Worm (Caenorhabditis elegans): ENCODE results near the gene pgp-5.

DNA sequence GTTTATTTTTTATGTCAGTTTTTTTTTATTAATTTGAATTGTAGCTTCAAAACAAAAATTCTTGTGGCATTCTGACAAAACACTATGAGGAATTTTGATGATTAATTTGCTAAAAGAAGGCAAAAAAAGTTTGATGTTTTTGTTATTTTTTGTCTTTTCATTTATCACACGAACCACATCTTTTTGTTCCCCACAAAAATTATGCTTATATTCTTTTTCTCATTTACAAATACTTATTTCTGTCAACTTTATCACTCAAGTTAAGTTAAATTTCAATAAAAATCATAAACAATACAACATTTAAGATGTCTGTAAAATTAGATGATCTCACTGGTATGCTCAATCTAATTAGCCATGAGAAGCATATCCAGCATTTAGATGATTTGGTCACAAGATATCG, 29.1 kb upstream of the pgp-5 start, which contains the start of gene F47B10.6:
- no peak for TF ChIP-seq him-1 (tag; optimal IDR thresholded peaks at IDR 0.05)
- no peak for TF ChIP-seq W03F9.2 (tag; optimal IDR thresholded peaks at IDR 0.05)
- TF ChIP-seq dao-5 (tag; optimal IDR thresholded peaks at IDR 0.05) = no peak
